Worm (Caenorhabditis elegans): ENCODE results near the gene rps-13.

Gene rps-13

DNA sequence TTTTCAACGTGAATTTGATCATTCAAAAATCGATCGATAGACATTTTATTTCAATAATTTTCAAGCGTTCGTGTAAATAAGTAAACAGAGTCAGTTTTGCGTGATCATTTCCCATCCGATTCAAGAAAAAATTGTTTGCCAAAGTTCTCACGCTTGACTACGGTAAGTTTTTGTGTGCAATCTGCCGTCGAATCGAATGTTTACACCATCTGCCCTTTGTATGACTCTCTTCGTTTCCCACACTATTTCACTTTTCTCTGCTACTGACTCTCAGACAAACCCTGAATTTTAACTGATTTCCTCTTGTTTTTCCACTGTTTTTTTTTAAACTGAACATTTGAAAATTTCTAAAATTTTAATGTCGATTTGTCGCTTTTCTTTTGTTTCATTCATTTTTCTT, 30.1 kb downstream of the rps-13 start (continued):
- TF ChIP-seq athp-1 (tag; optimal IDR thresholded peaks at IDR 0.05) (peak; percentile 69), ceh-58 (GFP tag; IDR thresholded peaks at IDR 0.05) (no peak), C06A6.2 (GFP tag; conservative IDR thresholded peaks at IDR 0.05) (no peak), sdz-38 (tag; optimal IDR thresholded peaks at IDR 0.05) (no peak), Y56A3A.18 (GFP tag; IDR thresholded peaks at IDR 0.05) (no peak), rpc-1 (optimal IDR thresholded peaks at IDR 0.05) (no peak), rpc-1 (tag; optimal IDR thresholded peaks at IDR 0.05) (no peak), pha-4 (tag; optimal IDR thresholded peaks at IDR 0.05) (no peak), cebp-2 (GFP tag; IDR thresholded peaks at IDR 0.05) (no peak), F33H1.4 (GFP tag; IDR thresholded peaks at IDR 0.05) (peak; percentile 61), ztf-6 (GFP tag; IDR thresholded peaks at IDR 0.05) (no peak), tbx-9 (tag; optimal IDR thresholded peaks at IDR 0.05; ENCODE audit: borderline replicate concordance) (no peak), ekl-4 (GFP tag; IDR thresholded peaks at IDR 0.05) (peak; percentile 80), nhr-27 (tag; optimal IDR thresholded peaks at IDR 0.05) (no peak), ztf-18 (tag; optimal IDR thresholded peaks at IDR 0.05) (peak; percentile 38), lsy-27 (tag; optimal IDR thresholded peaks at IDR 0.05; ENCODE audit: borderline replicate concordance, insufficient read depth) (no peak), T26A5.8 (tag; optimal IDR thresholded peaks at IDR 0.05) (no peak), egrh-3 (GFP tag; IDR thresholded peaks at IDR 0.05) (no peak), ceh-27 (GFP tag; optimal IDR thresholded peaks at IDR 0.05) (peak; percentile 72), F49E8.2 (tag; optimal IDR thresholded peaks at IDR 0.05; ENCODE audit: insufficient read depth) (peak; percentile 58), nhr-120 (GFP tag; IDR thresholded peaks at IDR 0.05) (no peak), ceh-79 (tag; optimal IDR thresholded peaks at IDR 0.05) (no peak), F55B11.4 (tag; optimal IDR thresholded peaks at IDR 0.05; ENCODE audit: borderline replicate concordance, insufficient read depth) (no peak), ceh-40 (GFP tag; IDR thresholded peaks at IDR 0.05) (0 out of 2 replicates have a peak, but pooled peaks have one; percentile 9), F23B12.7 (tag; optimal IDR thresholded peaks at IDR 0.05; ENCODE audit: insufficient read depth) (peak; percentile 41), ztf-25 (GFP tag; IDR thresholded peaks at IDR 0.05) (no peak), ztf-28 (GFP tag; IDR thresholded peaks at IDR 0.05) (no peak), D2030.7 (GFP tag; IDR thresholded peaks at IDR 0.05) (peak; percentile 85), ztf-26 (tag; optimal IDR thresholded peaks at IDR 0.05) (peak; percentile 13), C17E4.6 (GFP tag; IDR thresholded peaks at IDR 0.05) (0 out of 2 replicates have a peak, but pooled peaks have one; percentile 8), ceh-100 (GFP tag; IDR thresholded peaks at IDR 0.05) (0 out of 2 replicates have a peak, but pooled peaks have one; percentile 15), hlh-26 (GFP tag; conservative IDR thresholded peaks at IDR 0.05) (no peak), nfya-2 (GFP tag; IDR thresholded peaks at IDR 0.05) (no peak), him-1 (tag; optimal IDR thresholded peaks at IDR 0.05) (peak; percentile 26), chd-7 (tag; optimal IDR thresholded peaks at IDR 0.05) (peak; percentile 47), tbp1 (GFP tag; optimal IDR thresholded peaks at IDR 0.05) (peak; percentile 57), tlf-1 (GFP tag; optimal IDR thresholded peaks at IDR 0.05) (peak; percentile 54), Y95B8A.8 (GFP tag; IDR thresholded peaks at IDR 0.05) (no peak), attf-5 (GFP tag; optimal IDR thresholded peaks at IDR 0.05) (peak; percentile 76), F52B5.7 (tag; optimal IDR thresholded peaks at IDR 0.05) (no peak), pbrm-1 (GFP tag; IDR thresholded peaks at IDR 0.05) (peak; percentile 83), cebp-1 (GFP tag; IDR thresholded peaks at IDR 0.05) (no peak), cebp-1 (tag; optimal IDR thresholded peaks at IDR 0.05) (peak; percentile 74), hrde-1 (tag; optimal IDR thresholded peaks at IDR 0.05; ENCODE audit: borderline replicate concordance) (peak; percentile 48), B0336.3 (GFP tag; IDR thresholded peaks at IDR 0.05) (peak; percentile 71; the same call in 1 of the 2 replicates), zim-3 (tag; optimal IDR thresholded peaks at IDR 0.05) (no peak), unc-62 (GFP tag; optimal IDR thresholded peaks at IDR 0.05) (no peak), sea-2 (GFP tag; IDR thresholded peaks at IDR 0.05) (no peak), F57C9.4 (tag; optimal IDR thresholded peaks at IDR 0.05) (no peak), sptf-2 (GFP tag; optimal IDR thresholded peaks at IDR 0.05) (no peak)

All from whole organism, young adult.